Fruit fly (Drosophila melanogaster): ENCODE data around the gene Srg1.

The Srg1 gene

DNA sequence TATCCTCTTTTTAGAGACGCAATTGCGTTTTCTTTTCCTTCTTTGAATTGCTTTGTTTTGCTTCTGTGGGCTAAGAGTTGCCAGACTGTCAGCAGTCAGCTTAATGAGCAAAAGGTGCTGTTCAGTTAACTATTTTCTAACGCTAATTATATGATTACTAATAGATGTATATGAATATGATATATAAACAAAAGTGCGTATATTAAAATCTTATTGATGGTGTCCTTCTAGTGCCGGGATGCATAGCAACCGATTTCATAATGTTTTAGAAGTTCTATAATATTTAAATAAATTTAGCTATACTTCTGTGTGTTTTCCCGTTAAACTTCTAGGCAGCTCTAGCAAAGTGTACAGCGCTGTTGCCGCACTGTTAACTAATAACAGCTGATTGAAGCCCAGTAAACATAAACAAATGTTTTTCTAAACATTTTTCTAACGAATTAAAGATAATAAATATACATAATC is 34.6 kb downstream of the Srg1 start, which contains the start of the genes Kaz and CG43273 (continued):
- TF ChIP-seq CG3281 (GFP tag; optimal IDR thresholded peaks at IDR 0.05) (no peak), slou (GFP tag; optimal IDR thresholded peaks at IDR 0.05) (peak; percentile 35), CG2678 (tag; optimal IDR thresholded peaks at IDR 0.05) (no peak), CG15269 (tag; optimal IDR thresholded peaks at IDR 0.05) (no peak), sc (optimal IDR thresholded peaks at IDR 0.05) (no peak), sc (GFP tag; optimal IDR thresholded peaks at IDR 0.05) (no peak), peb (GFP tag; IDR thresholded peaks at IDR 0.05) (peak; percentile 37; the same call in 1 of the 2 replicates), CG17385 (GFP tag; optimal IDR thresholded peaks at IDR 0.05) (no peak), Stat92E (GFP tag; optimal IDR thresholded peaks at IDR 0.05) (no peak), MBD-R2 (GFP tag; IDR thresholded peaks at IDR 0.05) (peak; percentile 82), Ada2b (GFP tag; IDR thresholded peaks at IDR 0.05) (no peak), esg (GFP tag; conservative IDR thresholded peaks at IDR 0.05) (peak; percentile 25; the same call in 1 of the 2 replicates), p53 (GFP tag; optimal IDR thresholded peaks at IDR 0.05) (no peak), fd64A (GFP tag; optimal IDR thresholded peaks at IDR 0.05) (no peak), Xrp1 (GFP tag; IDR thresholded peaks at IDR 0.05) (peak; percentile 40; the same call in 1 of the 2 replicates), CG10959 (GFP tag; IDR thresholded peaks at IDR 0.05) (no peak), CG5245 (GFP tag; optimal IDR thresholded peaks at IDR 0.05) (no peak), CG7839 (tag; optimal IDR thresholded peaks at IDR 0.05) (no peak), schlank (tag; optimal IDR thresholded peaks at IDR 0.05) (no peak), inv (GFP tag; IDR thresholded peaks at IDR 0.05; ENCODE audit: partially characterized antibody) (no peak), phol (tag; optimal IDR thresholded peaks at IDR 0.05) (peak; percentile 76), CG32532 (GFP tag; IDR thresholded peaks at IDR 0.05) (peak; percentile 64), Xbp1 (GFP tag; optimal IDR thresholded peaks at IDR 0.05) (peak; percentile 75), CG18011 (GFP tag; optimal IDR thresholded peaks at IDR 0.05) (peak; percentile 57), row (GFP tag; IDR thresholded peaks at IDR 0.05) (peak; percentile 94), insv (GFP tag; optimal IDR thresholded peaks at IDR 0.05) (peak in 1 of 2 experiments; percentile 14), unpg (GFP tag; optimal IDR thresholded peaks at IDR 0.05) (no peak), zf30C (GFP tag; optimal IDR thresholded peaks at IDR 0.05) (no peak), CG2116 (GFP tag; optimal IDR thresholded peaks at IDR 0.05) (peak; percentile 60), NfI (GFP tag; optimal IDR thresholded peaks at IDR 0.05) (peak; percentile 74), CG9437 (GFP tag; optimal IDR thresholded peaks at IDR 0.05) (peak; percentile 25), lab (GFP tag; optimal IDR thresholded peaks at IDR 0.05) (no peak), Hey (tag; optimal IDR thresholded peaks at IDR 0.05) (no peak), CG13287 (GFP tag; IDR thresholded peaks at IDR 0.05; ENCODE audit: partially characterized antibody) (peak; percentile 22; the same call in 1 of the 2 replicates), CG34422 (GFP tag; IDR thresholded peaks at IDR 0.05) (0 out of 3 replicates have a peak, but pooled peaks have one; percentile 52), fd3F (GFP tag; optimal IDR thresholded peaks at IDR 0.05) (peak; percentile 33), tin (GFP tag; optimal IDR thresholded peaks at IDR 0.05) (peak; percentile 52), amos (GFP tag; IDR thresholded peaks at IDR 0.05; ENCODE audit: partially characterized antibody) (no peak), CG10462 (GFP tag; optimal IDR thresholded peaks at IDR 0.05) (peak; percentile 44), TFAM (GFP tag; optimal IDR thresholded peaks at IDR 0.05) (no peak), CG18619 (GFP tag; optimal IDR thresholded peaks at IDR 0.05) (peak; percentile 36), CG17912 (GFP tag; optimal IDR thresholded peaks at IDR 0.05) (no peak), CG2889 (GFP tag; IDR thresholded peaks at IDR 0.05) (no peak), cato (GFP tag; optimal IDR thresholded peaks at IDR 0.05; ENCODE audit: borderline replicate concordance) (peak; percentile 15), lilli (GFP tag; optimal IDR thresholded peaks at IDR 0.05) (peak; percentile 73), zen (tag; optimal IDR thresholded peaks at IDR 0.05) (peak; percentile 93), Doc2 (GFP tag; IDR thresholded peaks at IDR 0.05) (no peak), trh (GFP tag; optimal IDR thresholded peaks at IDR 0.05) (no peak), zen2 (GFP tag; IDR thresholded peaks at IDR 0.05; ENCODE audit: partially characterized antibody) (no peak), fd96Cb (tag; optimal IDR thresholded peaks at IDR 0.05) (peak; percentile 34)

Data from whole organism, embryonic.